Fruit fly (Drosophila melanogaster): ENCODE results near the gene cwo.

DNA sequence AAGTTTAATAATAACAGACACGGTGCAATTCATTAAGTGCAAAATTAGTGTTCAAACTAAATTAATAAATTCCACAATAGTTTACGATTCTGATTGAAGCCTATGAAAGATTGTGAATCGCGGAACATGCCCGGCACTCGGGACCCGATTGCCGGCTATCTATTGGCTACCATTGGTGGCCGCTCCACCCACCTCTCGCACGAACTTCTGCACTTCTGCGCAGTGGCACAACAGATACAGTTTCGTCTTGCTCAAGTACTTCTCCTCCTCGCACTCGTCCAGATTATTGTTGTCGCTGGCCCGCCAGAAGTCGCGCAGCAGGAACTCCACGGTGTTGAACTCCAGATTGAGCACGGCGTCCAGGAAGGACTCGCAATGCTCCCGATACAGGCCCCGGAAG is 23.8 kb upstream of the cwo start:
- no peak for TF ChIP-seq br (GFP tag; optimal IDR thresholded peaks at IDR 0.05)
- TF ChIP-seq fru (GFP tag; optimal IDR thresholded peaks at IDR 0.05) = no peak
- no peak for TF ChIP-seq h (GFP tag; optimal IDR thresholded peaks at IDR 0.05)
- no peak for TF ChIP-seq CG9705 (GFP tag; optimal IDR thresholded peaks at IDR 0.05)

All from whole organism, wandering third instar larva.